Worm (Caenorhabditis elegans): ENCODE results near the gene C35A5.3.
A peak's percentile ranks its signal among the peaks of the same experiment; 100 is the strongest.

The C35A5.3 gene

DNA sequence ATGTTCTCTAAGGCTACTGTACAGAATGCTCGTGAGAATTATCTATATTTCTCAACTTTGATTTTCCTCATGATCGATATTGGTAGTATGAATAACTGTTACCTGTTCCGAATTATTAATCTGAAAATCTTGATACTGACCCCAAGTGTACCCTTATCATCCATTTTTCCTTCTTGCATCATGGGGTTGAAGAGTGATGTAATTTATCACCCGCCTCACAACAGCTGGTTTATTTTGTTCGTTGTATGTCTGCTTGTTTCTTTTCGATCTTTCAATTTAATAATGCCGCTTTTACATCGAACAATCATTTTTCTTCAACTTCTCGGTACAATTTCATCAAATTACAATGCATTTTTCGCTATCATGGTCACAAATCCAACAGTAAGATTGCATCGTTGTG, 7.7 kb upstream of the C35A5.3 start, which contains the start of gene C35A5.6:
Gene C35A5.6, plus strand, starts transcription at position 283 of the 400 bp plus-strand sequence.
- TF ChIP-seq dao-5 (tag; optimal IDR thresholded peaks at IDR 0.05) = no peak
- no peak for TF ChIP-seq him-1 (tag; optimal IDR thresholded peaks at IDR 0.05)
- no peak for TF ChIP-seq W03F9.2 (tag; optimal IDR thresholded peaks at IDR 0.05)

DNA sequence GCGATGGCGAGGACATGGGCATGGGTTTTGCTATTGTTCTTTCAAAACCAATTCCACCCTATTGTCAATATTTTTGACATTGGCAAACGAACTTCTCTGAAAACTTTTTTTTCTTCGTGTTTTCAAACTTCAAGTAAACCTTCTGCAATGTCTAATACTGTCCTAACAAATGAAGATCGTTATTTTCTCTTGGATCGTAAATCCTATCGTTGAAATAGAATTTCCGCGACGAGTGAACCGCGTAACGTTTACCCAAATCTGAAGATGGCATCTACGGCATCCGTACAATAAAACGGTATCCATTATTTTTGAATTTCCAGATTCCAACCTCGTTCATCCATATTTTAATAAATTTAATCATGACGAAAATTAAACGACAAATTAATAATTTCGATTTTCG, 4.4 kb upstream of the C35A5.3 start, which contains the start of gene C35A5.5:
Gene C35A5.5, plus strand, starts transcription at position 301 of the 400 bp plus-strand sequence.
- TF ChIP-seq him-1 (tag; optimal IDR thresholded peaks at IDR 0.05) = no peak
- no peak for TF ChIP-seq W03F9.2 (tag; optimal IDR thresholded peaks at IDR 0.05)
- TF ChIP-seq dao-5 (tag; optimal IDR thresholded peaks at IDR 0.05) = no peak

DNA sequence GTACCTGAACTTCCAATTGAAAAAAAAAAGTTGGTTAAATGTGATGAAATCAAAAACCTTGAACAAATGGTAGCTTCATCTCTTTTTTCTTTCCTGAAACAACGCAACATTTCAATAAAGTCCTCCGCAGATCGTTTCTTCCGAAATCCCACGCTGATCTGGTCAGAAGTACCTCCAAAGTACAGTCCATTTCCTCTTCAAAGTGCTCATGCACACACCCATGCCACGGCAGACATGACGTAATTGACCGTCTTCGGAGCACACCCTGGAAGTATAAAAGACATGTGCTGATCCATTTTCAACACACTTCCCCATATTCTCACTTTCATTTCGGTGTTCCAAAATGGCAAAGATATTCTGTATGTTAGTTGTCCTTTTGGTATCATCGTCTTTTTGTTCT, 2.7 kb upstream of the C35A5.3 start, which contains the start of gene C35A5.10:
Gene C35A5.10, plus strand, starts transcription at position 301 of the 400 bp plus-strand sequence.
- no peak for TF ChIP-seq dao-5 (tag; optimal IDR thresholded peaks at IDR 0.05)

DNA sequence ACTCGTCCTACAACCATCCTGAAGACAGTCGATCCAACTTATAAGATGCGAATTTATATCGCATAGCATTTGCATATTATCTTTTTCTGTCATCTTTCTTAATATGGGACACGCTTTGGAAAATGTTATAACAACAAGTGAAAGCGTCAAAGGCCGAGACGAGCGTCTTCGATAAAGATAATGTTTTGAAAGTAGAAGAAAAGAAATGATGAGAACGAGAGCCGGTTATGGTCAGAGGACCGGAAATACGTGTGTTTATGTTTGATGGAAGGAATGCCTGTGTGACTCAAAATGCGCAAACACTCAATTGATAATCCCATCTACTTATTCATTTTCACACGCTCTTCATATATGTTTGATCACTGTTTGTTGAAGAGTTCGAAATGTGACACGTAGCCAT, 1.8 kb upstream of the C35A5.3 start, which contains the start of gene C35A5.11:
Gene C35A5.11, minus strand, starts transcription at position 101 of the 400 bp plus-strand sequence.
- no peak for TF ChIP-seq W03F9.2 (tag; optimal IDR thresholded peaks at IDR 0.05)
- no peak for TF ChIP-seq him-1 (tag; optimal IDR thresholded peaks at IDR 0.05)
- no peak for TF ChIP-seq dao-5 (tag; optimal IDR thresholded peaks at IDR 0.05)

DNA sequence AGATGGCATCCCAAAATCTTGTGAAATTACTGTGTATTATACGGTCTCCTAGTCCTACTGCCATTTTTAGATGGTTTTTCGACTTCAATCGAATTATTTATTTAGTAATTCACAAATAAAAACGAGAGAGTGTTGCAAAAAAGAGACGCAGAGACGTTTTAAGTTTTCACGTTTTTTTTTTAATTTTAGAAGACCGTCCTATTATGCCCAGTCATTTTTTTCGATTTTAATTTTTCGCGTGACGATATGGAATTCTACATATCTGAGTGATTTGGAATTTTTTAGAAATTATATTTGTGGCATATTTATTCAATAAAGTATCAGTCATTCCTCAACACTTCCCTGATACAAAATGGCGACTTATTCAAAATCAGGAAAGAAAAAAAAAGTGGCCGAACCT, 4.5 kb downstream of the C35A5.3 start, which contains the start of gene C35A5.4:
Gene C35A5.4, plus strand, starts transcription at position 301 of the 400 bp plus-strand sequence.
- TF ChIP-seq dao-5 (tag; optimal IDR thresholded peaks at IDR 0.05) = no peak
- no peak for TF ChIP-seq him-1 (tag; optimal IDR thresholded peaks at IDR 0.05)
- no peak for TF ChIP-seq W03F9.2 (tag; optimal IDR thresholded peaks at IDR 0.05)

DNA sequence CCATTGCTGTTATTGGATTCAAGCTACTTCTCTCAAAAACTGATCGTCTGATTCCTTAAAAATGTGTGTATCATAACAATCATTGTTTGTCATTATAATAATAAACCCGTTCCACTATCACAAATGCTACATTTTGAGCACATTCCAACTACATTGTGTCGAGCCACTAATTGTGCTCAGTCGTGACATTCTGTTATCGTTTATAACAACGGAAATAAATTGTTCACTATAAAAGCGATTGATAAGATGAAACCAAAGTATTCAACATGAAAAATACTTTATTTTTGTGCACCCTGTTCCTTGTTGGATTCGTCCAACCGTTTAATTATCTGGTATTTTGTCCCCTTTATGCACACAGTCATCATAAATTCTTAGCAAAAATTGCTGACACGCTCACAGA, 8.0 kb downstream of the C35A5.3 start, which contains the start of gene ugt-33:
Gene ugt-33, plus strand, starts transcription at position 260 of the 400 bp plus-strand sequence.
- no peak for TF ChIP-seq W03F9.2 (tag; optimal IDR thresholded peaks at IDR 0.05)
- TF ChIP-seq dao-5 (tag; optimal IDR thresholded peaks at IDR 0.05) = no peak

DNA sequence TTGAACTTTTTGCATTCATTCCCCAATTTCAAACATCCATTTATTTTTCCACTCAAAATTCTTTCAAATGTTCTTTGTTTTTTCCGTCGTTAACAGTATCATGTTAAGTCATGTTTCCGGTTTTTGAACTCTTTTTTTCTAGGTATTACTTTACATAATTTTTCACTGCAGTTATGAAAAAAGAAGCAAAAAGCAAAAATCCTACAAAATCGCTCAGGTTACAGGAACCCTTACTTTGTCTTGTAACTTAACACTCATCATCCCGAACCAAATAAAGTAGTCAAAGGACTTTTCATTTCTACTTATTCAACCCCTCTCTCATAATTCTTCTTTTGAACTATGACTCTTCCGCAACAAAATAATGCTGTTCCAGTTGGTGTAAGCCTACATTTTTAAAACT, 9.8 kb downstream of the C35A5.3 start, which contains the start of gene aqp-5:
Gene aqp-5, plus strand, starts transcription at position 301 of the 400 bp plus-strand sequence.
- TF ChIP-seq him-1 (tag; optimal IDR thresholded peaks at IDR 0.05) (no peak), W03F9.2 (tag; optimal IDR thresholded peaks at IDR 0.05) (no peak), dao-5 (tag; optimal IDR thresholded peaks at IDR 0.05) (no peak)

DNA sequence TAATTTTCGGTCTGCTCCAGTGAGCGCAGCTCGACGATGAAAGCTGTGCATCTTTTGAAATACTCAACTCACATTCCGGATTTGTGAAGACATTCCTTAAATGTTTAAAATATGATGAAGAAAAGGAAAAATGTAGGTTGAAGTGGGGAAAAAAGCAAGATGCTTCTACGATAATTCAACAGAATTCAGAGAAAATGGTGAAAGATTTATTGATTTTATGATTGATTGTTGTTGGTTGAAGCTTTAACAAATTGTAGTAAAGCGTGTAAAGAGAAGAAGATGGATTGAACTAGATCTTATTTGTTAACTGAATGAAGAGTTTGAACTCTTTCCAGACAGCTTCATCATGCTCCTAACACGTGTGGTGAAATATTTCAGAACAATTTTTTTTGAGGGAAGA, 11.2 kb downstream of the C35A5.3 start, which contains the start of gene ncx-5:
Gene ncx-5, minus strand, starts transcription at position 101 of the 400 bp plus-strand sequence.
- TF ChIP-seq dao-5 (tag; optimal IDR thresholded peaks at IDR 0.05) = no peak
- TF ChIP-seq W03F9.2 (tag; optimal IDR thresholded peaks at IDR 0.05) = no peak
- TF ChIP-seq him-1 (tag; optimal IDR thresholded peaks at IDR 0.05) = no peak

DNA sequence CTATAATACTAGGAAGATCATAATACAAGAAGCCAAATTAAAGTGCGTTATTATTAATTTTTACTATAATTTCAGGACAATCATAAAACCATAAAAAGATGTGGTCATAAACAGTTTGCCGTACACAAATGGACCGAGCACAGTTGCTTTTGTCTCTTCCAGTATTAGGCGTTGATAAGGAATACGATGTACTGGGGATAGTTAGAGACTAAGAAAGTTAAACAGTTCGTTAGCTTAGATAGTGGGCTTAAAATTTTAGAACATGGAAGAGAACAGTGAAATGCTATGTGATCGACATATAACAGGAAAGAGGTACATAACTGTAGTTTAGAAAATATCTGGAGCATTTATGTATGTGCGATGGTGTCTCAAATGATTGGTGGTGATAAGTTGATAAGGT, 15.8 kb downstream of the C35A5.3 start:
- TF ChIP-seq him-1 (tag; optimal IDR thresholded peaks at IDR 0.05) = no peak
- no peak for TF ChIP-seq W03F9.2 (tag; optimal IDR thresholded peaks at IDR 0.05)
- no peak for TF ChIP-seq dao-5 (tag; optimal IDR thresholded peaks at IDR 0.05)

DNA sequence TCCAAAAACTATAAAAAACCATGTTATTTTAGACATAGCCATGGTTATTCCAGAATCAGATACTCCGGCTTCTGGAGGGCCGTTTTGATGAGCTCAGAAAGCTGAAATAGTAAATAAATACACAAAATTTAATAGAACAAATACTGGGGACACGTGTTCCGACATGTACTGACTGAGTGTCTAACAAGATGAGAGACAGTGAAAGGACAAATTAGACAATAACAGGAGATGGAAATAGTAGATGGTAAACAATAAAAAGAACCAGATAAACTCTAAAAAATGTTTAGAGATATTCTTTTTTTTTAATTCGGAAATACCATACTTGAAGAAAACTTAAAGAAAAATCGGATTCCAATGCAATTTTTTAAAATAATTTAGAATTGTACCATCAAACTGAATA, 16.6 kb downstream of the C35A5.3 start, which contains the start of gene Y32F6B.1:
Gene Y32F6B.1, minus strand, starts transcription at position 101 of the 400 bp plus-strand sequence.
- TF ChIP-seq him-1 (tag; optimal IDR thresholded peaks at IDR 0.05) (no peak), dao-5 (tag; optimal IDR thresholded peaks at IDR 0.05) (no peak), W03F9.2 (tag; optimal IDR thresholded peaks at IDR 0.05) (no peak)

DNA sequence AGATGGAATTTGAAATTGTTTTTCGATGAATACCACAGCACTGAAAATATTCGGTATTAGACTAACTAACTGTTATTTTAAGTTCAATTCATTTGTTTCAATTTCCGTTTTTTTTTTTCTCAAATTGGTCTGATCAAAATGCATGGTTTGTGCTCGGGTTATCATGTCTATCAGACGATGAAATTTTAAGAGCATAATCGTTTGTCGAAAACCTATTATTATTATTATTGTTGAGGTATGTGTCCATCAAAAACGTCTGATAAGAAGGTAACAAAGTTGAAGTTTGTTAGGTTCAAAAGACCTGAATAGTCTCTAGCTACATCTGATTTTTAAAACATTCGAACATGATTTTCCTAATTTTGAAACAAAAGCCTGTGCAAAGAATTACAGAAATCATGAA, 17.2 kb downstream of the C35A5.3 start:
- TF ChIP-seq W03F9.2 (tag; optimal IDR thresholded peaks at IDR 0.05) = no peak
- no peak for TF ChIP-seq dao-5 (tag; optimal IDR thresholded peaks at IDR 0.05)
- TF ChIP-seq him-1 (tag; optimal IDR thresholded peaks at IDR 0.05) = no peak

DNA sequence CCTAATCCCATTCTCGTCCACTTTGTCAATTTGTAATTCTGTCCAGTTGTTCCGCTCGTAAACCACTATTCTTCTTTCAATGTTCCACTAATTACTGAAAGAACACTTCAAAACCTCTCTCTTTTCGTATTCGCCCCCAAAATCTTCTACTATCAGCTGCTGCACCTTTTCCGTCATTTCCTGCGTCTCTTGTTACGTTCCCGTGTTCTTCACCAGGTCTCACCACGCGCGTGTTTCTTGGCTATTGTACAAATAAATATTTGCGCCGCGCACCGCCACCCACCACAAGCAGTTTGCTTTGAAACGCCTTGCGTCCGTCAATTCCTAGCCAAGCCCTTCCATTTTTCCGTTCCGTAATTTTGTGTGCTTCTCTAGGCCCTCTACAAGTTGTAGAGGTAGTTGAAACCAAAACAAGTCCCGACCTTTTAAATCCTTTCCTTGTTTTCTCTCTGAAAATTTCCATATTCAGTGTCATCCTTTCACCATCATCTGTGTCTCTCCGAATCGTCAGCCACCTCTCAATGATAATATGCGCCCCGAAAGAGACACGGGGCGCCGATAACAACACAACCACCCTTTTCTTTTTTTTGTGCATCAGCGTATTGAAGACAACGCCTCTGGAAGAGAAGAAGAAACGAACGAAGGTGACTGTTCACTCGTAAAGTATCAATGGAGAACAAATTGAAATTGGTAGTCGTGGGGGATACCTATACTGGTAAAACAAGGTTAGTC, 22.9 kb downstream of the C35A5.3 start, which contains the start of the genes crp-1 and Y32F6B.9:
Gene crp-1, plus strand, starts transcription at position 468 of the 732 bp plus-strand sequence.
Gene Y32F6B.9, plus strand, starts transcription at position 603 of the 732 bp plus-strand sequence.
- TF ChIP-seq dao-5 (tag; optimal IDR thresholded peaks at IDR 0.05) (no peak), him-1 (tag; optimal IDR thresholded peaks at IDR 0.05) (no peak), W03F9.2 (tag; optimal IDR thresholded peaks at IDR 0.05) (no peak)

DNA sequence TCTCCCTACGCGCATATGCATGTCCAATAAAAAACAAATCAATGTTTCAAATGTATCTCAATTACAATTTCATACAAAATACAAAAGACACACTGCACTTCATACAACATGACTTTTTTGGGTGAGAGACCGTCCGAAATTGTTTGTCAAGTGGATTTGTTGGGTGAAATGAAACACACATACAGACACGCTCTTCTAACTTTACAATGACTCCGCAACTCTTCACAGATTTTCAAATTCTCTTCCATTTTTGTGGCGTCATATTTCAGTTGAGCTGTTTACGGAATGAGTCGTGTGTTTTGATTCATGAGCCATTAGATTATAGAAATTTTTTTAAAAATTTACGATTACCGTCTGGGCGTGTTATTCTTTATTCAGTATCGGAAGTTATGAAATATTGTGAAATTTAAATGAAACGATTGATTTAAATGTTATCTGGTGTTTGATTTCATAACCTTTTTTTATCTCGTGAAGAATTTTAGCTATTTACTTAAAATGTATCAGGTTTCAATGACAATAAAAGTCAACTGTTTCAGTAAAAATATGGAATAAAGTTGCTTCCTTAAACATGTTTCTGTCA, 24.2 kb downstream of the C35A5.3 start:
- TF ChIP-seq dao-5 (tag; optimal IDR thresholded peaks at IDR 0.05) (no peak), W03F9.2 (tag; optimal IDR thresholded peaks at IDR 0.05) (no peak), him-1 (tag; optimal IDR thresholded peaks at IDR 0.05) (peak; percentile 23)

DNA sequence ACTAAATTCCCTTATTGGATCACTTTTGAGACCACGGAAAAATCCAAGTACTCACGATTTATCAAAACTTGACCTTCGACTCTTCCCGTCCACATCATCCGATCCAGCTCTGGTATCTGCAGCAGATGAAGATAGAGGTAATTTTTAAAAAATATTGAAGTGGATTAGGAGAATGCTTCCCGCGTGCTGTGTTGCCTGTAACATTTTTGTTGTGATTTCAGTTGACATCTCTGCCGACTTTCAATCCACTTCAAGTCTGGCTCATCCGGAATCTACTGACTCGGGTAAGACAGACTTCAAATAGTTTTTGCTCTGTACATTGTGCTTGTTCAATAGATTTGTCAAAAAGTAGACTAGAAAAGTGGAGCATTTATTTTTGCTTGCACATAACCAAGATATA, 25.8 kb downstream of the C35A5.3 start:
- TF ChIP-seq him-1 (tag; optimal IDR thresholded peaks at IDR 0.05) = no peak
- TF ChIP-seq dao-5 (tag; optimal IDR thresholded peaks at IDR 0.05) = no peak
- TF ChIP-seq W03F9.2 (tag; optimal IDR thresholded peaks at IDR 0.05) = no peak
